Worm (Caenorhabditis elegans) whole organism, midembryonic: ENCODE data around the gene blos-1.

Source experiments
- T22C8.4 ChIP-seq: fragments of 200-800 bp; sonication (Bioruptor generic); IDR thresholded peaks from 2 replicates; pipeline ENCODE4 v1.3.6; 2022; ENCODE audit warnings: missing genetic modification characterization, missing compliant biosample characterization
- cog-1 ChIP-seq: sonication (generic microtip); optimal IDR thresholded peaks from 2 replicates; lab custom pipeline; 2016; ENCODE audit warnings: missing genetic modification characterization, missing compliant biosample characterization
- flt-1 ChIP-seq: fragments of 200-800 bp; sonication (Bioruptor generic); IDR thresholded peaks from 2 replicates; pipeline ENCODE4 v1.3.6; 2022; ENCODE audit warnings: missing genetic modification characterization, missing compliant biosample characterization
- klf-2 ChIP-seq: fragments of 200-800 bp; sonication (Bioruptor generic); conservative IDR thresholded peaks from 2 replicates; pipeline ENCODE4 v1.3.6; 2022; ENCODE audit warnings: missing genetic modification reagents, missing genetic modification characterization, missing compliant biosample characterization
- med-1 ChIP-seq: sonication (generic microtip); optimal IDR thresholded peaks from 2 replicates; lab custom pipeline; 2017; ENCODE audit warnings: missing genetic modification characterization, mild to moderate bottlenecking, missing compliant biosample characterization, antibody characterized with exemption, missing genetic modification reagents; ENCODE audit not compliant: insufficient read depth
- ref-1 ChIP-seq: fragments of 200-800 bp; sonication (Bioruptor generic); conservative IDR thresholded peaks from 2 replicates; pipeline ENCODE4 v1.3.6; 2022; ENCODE audit warnings: missing genetic modification reagents, missing genetic modification characterization, missing compliant biosample characterization
- tab-1 ChIP-seq: fragments of 200-800 bp; sonication (Bioruptor generic); IDR thresholded peaks from 2 replicates; pipeline ENCODE4 v1.3.6; 2022; ENCODE audit warnings: missing genetic modification characterization, missing compliant biosample characterization
- ztf-23 ChIP-seq: fragments of 200-800 bp; sonication (Bioruptor generic); IDR thresholded peaks from 2 replicates; pipeline ENCODE4 v1.3.6; 2022; ENCODE audit warnings: missing genetic modification reagents, missing genetic modification characterization, missing compliant biosample characterization
- ztf-29 ChIP-seq: fragments of 200-800 bp; sonication (Bioruptor generic); IDR thresholded peaks from 2 replicates; pipeline ENCODE4 v1.3.6; 2022; ENCODE audit warnings: missing genetic modification reagents, missing genetic modification characterization, missing compliant biosample characterization

- no peak for TF ChIP-seq flt-1 (GFP tag; lab: Robert Waterston, UW)
- TF ChIP-seq ref-1 = no peak
- TF ChIP-seq ztf-29 (GFP tag; lab: Robert Waterston, UW) = no peak
- no peak for TF ChIP-seq cog-1 (tag; lab: Kevin White, UChicago)
- no peak for TF ChIP-seq T22C8.4 (GFP tag; lab: Robert Waterston, UW)
- TF ChIP-seq tab-1 (GFP tag; lab: Robert Waterston, UW) = no peak
- no peak for TF ChIP-seq ztf-23
- no peak for TF ChIP-seq klf-2
- TF ChIP-seq med-1 = no peak
Measured at ce11 chrIII:10244013-10244412, 32.3 kb upstream of the blos-1 start.
